Fruit fly (Drosophila melanogaster) whole organism, embryonic: ENCODE results near the gene CG5225.

Source experiments
- CG15269 ChIP-seq: fragments of 200-800 bp; sonication (Bioruptor generic); optimal IDR thresholded peaks from 2 replicates; lab custom pipeline; 2018; ENCODE audit warnings: missing biosample characterization, mild to moderate bottlenecking, missing genetic modification characterization, moderate library complexity
- CG5180 ChIP-seq: fragments of 200-800 bp; sonication (Bioruptor generic); optimal IDR thresholded peaks from 3 replicates; lab custom pipeline; 2017; ENCODE audit warnings: missing biosample characterization, missing genetic modification characterization, mild to moderate bottlenecking, moderate library complexity, missing genetic modification reagents
- Lpt ChIP-seq: fragments of >200 bp; optimal IDR thresholded peaks from 2 replicates; lab custom pipeline; 2018; ENCODE audit warnings: missing biosample characterization, missing genetic modification characterization
- eyg ChIP-seq: fragments of 200-800 bp; sonication (Bioruptor generic); optimal IDR thresholded peaks from 3 replicates; lab custom pipeline; 2016; ENCODE audit warnings: missing biosample characterization, missing genetic modification characterization

DNA sequence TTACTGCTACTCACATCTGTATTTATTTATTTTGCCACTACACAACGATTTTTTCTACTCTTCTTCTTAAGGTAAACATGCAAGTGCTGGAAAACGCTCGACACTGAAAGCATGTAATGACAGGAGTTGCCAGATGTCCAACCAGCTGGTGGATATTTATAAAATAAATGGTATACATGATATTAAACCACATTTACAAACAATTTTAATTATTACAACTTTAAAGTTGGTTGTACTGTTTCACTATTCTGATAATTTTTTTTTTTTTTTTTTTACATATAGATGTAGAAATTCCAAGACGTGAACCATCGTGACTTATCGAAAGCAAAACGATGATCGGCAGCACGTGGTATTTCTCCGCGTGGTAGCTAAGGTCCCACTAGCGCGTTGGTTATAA lies 51.4 kb downstream of the CG5225 start, which contains the start of the genes Keap1 and kuk:
- TF ChIP-seq Lpt (GFP tag; lab: Kevin White, UChicago) = no peak
- TF ChIP-seq CG5180 (GFP tag; lab: Kevin White, UChicago) = no peak
- peak; percentile 29 for TF ChIP-seq CG15269
- peak; percentile 58 for TF ChIP-seq eyg (GFP tag; lab: Kevin White, UChicago)
